Fruit fly (Drosophila melanogaster) whole organism: Measurements from ENCODE around the gene Exd2.

Experiments
- Dll ChIP-seq: fragments of >200 bp; optimal IDR thresholded peaks from 2 replicates; lab custom pipeline; 2017
- EcR ChIP-seq, 2 experiments: fragments of >200 bp; optimal IDR thresholded peaks; 2 replicates each; lab custom pipeline; 2017; ENCODE audit warnings: missing biosample characterization in 2 of 2, missing genetic modification characterization in 2 of 2, missing genetic modification reagents in 2 of 2

DNA sequence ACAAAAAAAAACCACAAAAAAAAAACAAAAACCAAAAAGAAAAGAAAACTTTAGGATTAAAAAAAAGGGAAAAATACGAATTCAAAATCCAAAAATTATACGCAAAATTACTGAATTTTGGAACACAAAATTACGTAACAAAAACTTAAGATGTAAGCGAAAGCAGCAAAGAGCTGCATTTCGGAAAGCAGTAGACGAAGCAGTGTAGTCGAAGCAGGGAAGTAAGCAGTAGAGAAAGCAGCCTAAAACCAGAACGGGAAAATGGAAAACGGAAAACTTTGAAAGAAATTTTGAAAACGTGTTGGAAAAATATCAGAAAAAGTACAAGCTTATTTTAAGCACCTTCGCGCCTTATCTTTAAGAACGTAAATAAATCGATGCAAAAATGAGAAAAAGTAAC lies 32.6 kb downstream of the Exd2 start:
- TF ChIP-seq Dll (lab: Kevin White, UChicago) (no peak), EcR (GFP tag; optimal IDR thresholded peaks at IDR 0.05; lab: Kevin White, UChicago) (no peak)
